Worm (Caenorhabditis elegans): ENCODE measurements around the gene C01G12.16.

C01G12.16 gene

ce11 chrIII:4150919-4151318, 10.1 kb upstream of the C01G12.16 start:
- peak; percentile 97 for TF ChIP-seq lsy-2 (tag; optimal IDR thresholded peaks at IDR 0.05)
- peak; percentile 26 for TF ChIP-seq nhr-237 (tag; optimal IDR thresholded peaks at IDR 0.05)
- TF ChIP-seq drap-1 (GFP tag; optimal IDR thresholded peaks at IDR 0.05), result peak; percentile 3
- TF ChIP-seq mep-1 (tag; optimal IDR thresholded peaks at IDR 0.05), result peak; percentile 68
- TF ChIP-seq unc-62 (GFP tag; optimal IDR thresholded peaks at IDR 0.05), result no peak
- TF ChIP-seq ceh-39 (tag; optimal IDR thresholded peaks at IDR 0.05), result peak; percentile 25
- no peak for TF ChIP-seq ceh-43 (GFP tag; optimal IDR thresholded peaks at IDR 0.05)

ce11 chrIII:4151548-4152104, 9.4 kb upstream of the C01G12.16 start, which contains the start of the genes wht-3 and har-1:
Gene wht-3 (minus strand): TSS chrIII:4151598.
Gene har-1 (plus strand): TSS chrIII:4152054.
- TF ChIP-seq ceh-43 (GFP tag; optimal IDR thresholded peaks at IDR 0.05) (no peak), drap-1 (GFP tag; optimal IDR thresholded peaks at IDR 0.05) (no peak), sptf-1 (tag; optimal IDR thresholded peaks at IDR 0.05) (no peak), cnd-1 (tag; optimal IDR thresholded peaks at IDR 0.05) (no peak), flh-1 (GFP tag; optimal IDR thresholded peaks at IDR 0.05) (no peak), nhr-2 (tag; optimal IDR thresholded peaks at IDR 0.05) (no peak), tbx-8 (GFP tag; optimal IDR thresholded peaks at IDR 0.05) (no peak), nhr-237 (tag; optimal IDR thresholded peaks at IDR 0.05) (no peak)

- TF ChIP-seq ceh-83 (GFP tag; optimal IDR thresholded peaks at IDR 0.05), result no peak
- TF ChIP-seq mls-2 (tag; optimal IDR thresholded peaks at IDR 0.05), result no peak
- no peak for TF ChIP-seq M03D4.4 (tag; optimal IDR thresholded peaks at IDR 0.05)
- no peak for TF ChIP-seq nhr-2 (tag; optimal IDR thresholded peaks at IDR 0.05)
- TF ChIP-seq cnd-1 (tag; optimal IDR thresholded peaks at IDR 0.05), result no peak
- no peak for TF ChIP-seq blmp-1 (tag; optimal IDR thresholded peaks at IDR 0.05)
Measured at ce11 chrIII:4152309-4152708, 8.7 kb upstream of the C01G12.16 start.

- no peak for TF ChIP-seq sem-2 (GFP tag; optimal IDR thresholded peaks at IDR 0.05)
- no peak for TF ChIP-seq snpc-4 (tag; optimal IDR thresholded peaks at IDR 0.05)
Measured at ce11 chrIII:4152828-4153227, 8.2 kb upstream of the C01G12.16 start.

- no peak for TF ChIP-seq mep-1 (tag; optimal IDR thresholded peaks at IDR 0.05)
- no peak for TF ChIP-seq ztf-11 (tag; optimal IDR thresholded peaks at IDR 0.05)
- TF ChIP-seq ceh-39 (tag; optimal IDR thresholded peaks at IDR 0.05), result no peak
- no peak for TF ChIP-seq flh-1 (GFP tag; optimal IDR thresholded peaks at IDR 0.05)
- TF ChIP-seq nhr-12 (tag; optimal IDR thresholded peaks at IDR 0.05), result no peak
- TF ChIP-seq pha-4 (tag; optimal IDR thresholded peaks at IDR 0.05), result no peak
- TF ChIP-seq ceh-43 (GFP tag; optimal IDR thresholded peaks at IDR 0.05), result no peak
- TF ChIP-seq bed-3 (GFP tag; optimal IDR thresholded peaks at IDR 0.05), result no peak
- no peak for TF ChIP-seq lsy-2 (tag; optimal IDR thresholded peaks at IDR 0.05)
- no peak for TF ChIP-seq nhr-237 (tag; optimal IDR thresholded peaks at IDR 0.05)
Measured at ce11 chrIII:4153299-4153698, 7.7 kb upstream of the C01G12.16 start, which contains the start of gene glod-4. Gene glod-4 (plus strand): TSS chrIII:4153599.

- TF ChIP-seq cnd-1 (tag; optimal IDR thresholded peaks at IDR 0.05), result no peak
- TF ChIP-seq drap-1 (GFP tag; optimal IDR thresholded peaks at IDR 0.05), result no peak
- TF ChIP-seq sem-2 (GFP tag; optimal IDR thresholded peaks at IDR 0.05), result no peak
- no peak for TF ChIP-seq M03D4.4 (tag; optimal IDR thresholded peaks at IDR 0.05)
- no peak for TF ChIP-seq ceh-39 (tag; optimal IDR thresholded peaks at IDR 0.05)
- no peak for TF ChIP-seq pha-4 (tag; optimal IDR thresholded peaks at IDR 0.05)
- no peak for TF ChIP-seq unc-62 (GFP tag; optimal IDR thresholded peaks at IDR 0.05)
- TF ChIP-seq nhr-12 (tag; optimal IDR thresholded peaks at IDR 0.05), result no peak
- TF ChIP-seq zip-8 (tag; optimal IDR thresholded peaks at IDR 0.05), result no peak
- no peak for TF ChIP-seq blmp-1 (tag; optimal IDR thresholded peaks at IDR 0.05)
- no peak for TF ChIP-seq lsy-2 (tag; optimal IDR thresholded peaks at IDR 0.05)
- TF ChIP-seq elt-3 (tag; optimal IDR thresholded peaks at IDR 0.05), result no peak
Measured at ce11 chrIII:4157298-4157697, 3.7 kb upstream of the C01G12.16 start, which contains the start of gene C16C10.9. Gene C16C10.9 (minus strand): TSS chrIII:4157398.

ce11 chrIII:4164071-4164470, 3.0 kb downstream of the C01G12.16 start, which contains the start of gene C16C10.8:
Gene C16C10.8 (minus strand): TSS chrIII:4164171.
- TF ChIP-seq elt-1 (tag; optimal IDR thresholded peaks at IDR 0.05; ENCODE audit: borderline replicate concordance, insufficient read depth) (no peak), nhr-28 (tag; optimal IDR thresholded peaks at IDR 0.05) (no peak), nhr-237 (tag; optimal IDR thresholded peaks at IDR 0.05) (no peak), elt-3 (tag; optimal IDR thresholded peaks at IDR 0.05) (no peak), unc-120 (tag; optimal IDR thresholded peaks at IDR 0.05; ENCODE audit: poor library complexity, severe bottlenecking) (no peak), lin-13 (tag; optimal IDR thresholded peaks at IDR 0.05) (no peak), drap-1 (GFP tag; optimal IDR thresholded peaks at IDR 0.05) (no peak), ces-1 (GFP tag; optimal IDR thresholded peaks at IDR 0.05) (no peak), ham-2 (GFP tag; optimal IDR thresholded peaks at IDR 0.05) (no peak), nhr-2 (tag; optimal IDR thresholded peaks at IDR 0.05) (no peak), snpc-4 (tag; optimal IDR thresholded peaks at IDR 0.05) (no peak), mls-2 (tag; optimal IDR thresholded peaks at IDR 0.05) (no peak), ceh-39 (tag; optimal IDR thresholded peaks at IDR 0.05) (no peak), flh-1 (GFP tag; optimal IDR thresholded peaks at IDR 0.05) (no peak)

All from whole organism, mixed stage, embryonic.